Fruit fly (Drosophila melanogaster) whole organism, embryonic: ENCODE data around the gene CG3348.

Experiments used
- CG15601 ChIP-seq: fragments of 200-800 bp; sonication (Bioruptor generic); optimal IDR thresholded peaks from 3 replicates; lab custom pipeline; 2019; ENCODE audit warnings: missing biosample characterization, mild to moderate bottlenecking, missing genetic modification characterization, moderate library complexity
- CG17912 ChIP-seq: fragments of 200-800 bp; sonication (Bioruptor generic); optimal IDR thresholded peaks from 2 replicates; lab custom pipeline; 2018; ENCODE audit warnings: missing biosample characterization, mild to moderate bottlenecking, missing genetic modification characterization
- CG33213 ChIP-seq: fragments of 200-800 bp; sonication (Bioruptor generic); optimal IDR thresholded peaks from 3 replicates; lab custom pipeline; 2016; ENCODE audit warnings: missing biosample characterization, missing genetic modification characterization
- CG3407 ChIP-seq: fragments of 200-800 bp; sonication (Bioruptor generic); optimal IDR thresholded peaks from 2 replicates; lab custom pipeline; 2018; ENCODE audit warnings: missing biosample characterization, mild to moderate bottlenecking, missing genetic modification characterization
- CG4328 ChIP-seq: fragments of 200-800 bp; sonication (Bioruptor generic); optimal IDR thresholded peaks from 3 replicates; lab custom pipeline; 2017; ENCODE audit warnings: missing biosample characterization, missing genetic modification reagents, missing genetic modification characterization
- Med ChIP-seq: fragments of 200-800 bp; sonication (Bioruptor generic); peaks from one replicate; lab custom pipeline; 2016; ENCODE audit warnings: missing biosample characterization, missing genetic modification characterization, mild to moderate bottlenecking, inconsistent platforms, moderate library complexity
- NC2β ChIP-seq: fragments of 200-800 bp; sonication (Bioruptor generic); optimal IDR thresholded peaks from 2 replicates; lab custom pipeline; 2016; ENCODE audit warnings: missing biosample characterization, missing genetic modification characterization
- Sox102F ChIP-seq: fragments of 200-800 bp; sonication (Bioruptor generic); optimal IDR thresholded peaks from 2 replicates; lab custom pipeline; 2018; ENCODE audit warnings: missing biosample characterization, mild to moderate bottlenecking, missing genetic modification characterization, moderate library complexity
- Usf ChIP-seq: fragments of 200-800 bp; sonication (Bioruptor generic); optimal IDR thresholded peaks from 2 replicates; lab custom pipeline; 2017; ENCODE audit warnings: missing genotype, missing biosample characterization, missing genetic modification characterization
- ara ChIP-seq: fragments of 200-800 bp; sonication (Bioruptor generic); IDR thresholded peaks from 2 replicates; pipeline ENCODE4 v1.3.6; 2022; ENCODE audit warnings: missing biosample characterization, missing genetic modification characterization
- az2 ChIP-seq: fragments of 200-800 bp; sonication (Bioruptor generic); optimal IDR thresholded peaks from 3 replicates; lab custom pipeline; 2016; ENCODE audit warnings: missing biosample characterization, missing genetic modification characterization
- fd3F ChIP-seq: fragments of 200-800 bp; sonication (Bioruptor generic); optimal IDR thresholded peaks from 2 replicates; lab custom pipeline; 2018; ENCODE audit warnings: missing biosample characterization, mild to moderate bottlenecking, missing genetic modification characterization, moderate library complexity
- fu2 ChIP-seq: fragments of 200-800 bp; sonication (Bioruptor generic); optimal IDR thresholded peaks from 2 replicates; lab custom pipeline; 2016; ENCODE audit warnings: missing biosample characterization, missing genetic modification characterization
- sqz ChIP-seq: fragments of 200-800 bp; sonication (Bioruptor generic); optimal IDR thresholded peaks from 3 replicates; lab custom pipeline; 2018; ENCODE audit warnings: missing biosample characterization, mild to moderate bottlenecking, missing genetic modification characterization

dm6 chr3R:27282286-27282685 lies 9.7 kb downstream of the CG3348 start, which contains the start of gene mrt:
- TF ChIP-seq fd3F (GFP tag; lab: Kevin White, UChicago) (peak; percentile 54), CG17912 (GFP tag; lab: Kevin White, UChicago) (no peak), CG3407 (GFP tag; lab: Kevin White, UChicago) (no peak), CG15601 (tag; lab: Kevin White, UChicago) (no peak), az2 (GFP tag; lab: Kevin White, UChicago) (peak; percentile 46), CG4328 (GFP tag; lab: Kevin White, UChicago) (peak; percentile 42), sqz (no peak), Med (GFP tag; lab: Kevin White, UChicago) (peak; percentile 96), Sox102F (GFP tag; lab: Kevin White, UChicago) (peak; percentile 41), NC2β (no peak), CG33213 (GFP tag; lab: Kevin White, UChicago) (peak; percentile 44), fu2 (GFP tag; lab: Kevin White, UChicago) (peak; percentile 55), ara (GFP tag; lab: Robert Waterston, UW) (no peak), Usf (GFP tag; lab: Kevin White, UChicago) (peak; percentile 6)
